Worm (Caenorhabditis elegans): ENCODE results near the gene Y26E6A.2.

DNA sequence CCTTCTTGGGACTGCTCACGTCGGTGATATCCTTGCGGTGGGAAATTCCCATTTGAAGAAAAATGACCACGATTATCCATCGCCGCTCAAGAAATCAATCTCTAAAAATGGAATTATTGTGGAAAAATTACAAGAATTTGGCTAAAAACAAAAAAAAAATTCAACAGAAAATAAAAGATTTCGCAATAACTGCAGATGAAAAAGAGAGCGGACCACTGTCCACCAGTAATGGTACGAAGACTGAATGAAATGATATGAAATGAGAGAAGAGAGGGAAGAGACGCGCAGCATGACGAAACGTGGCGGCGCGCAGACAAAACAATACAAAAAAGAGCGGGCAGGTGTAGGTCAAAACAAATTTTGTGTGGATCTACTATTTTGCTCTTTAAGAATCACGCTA is 15.3 kb upstream of the Y26E6A.2 start, which contains the start of gene meg-1:
- TF ChIP-seq cog-1 (tag; optimal IDR thresholded peaks at IDR 0.05) (no peak), ztf-23 (GFP tag; IDR thresholded peaks at IDR 0.05) (no peak), med-1 (GFP tag; optimal IDR thresholded peaks at IDR 0.05; ENCODE audit: insufficient read depth) (no peak), T22C8.4 (GFP tag; IDR thresholded peaks at IDR 0.05) (no peak), ztf-29 (GFP tag; IDR thresholded peaks at IDR 0.05) (no peak), flt-1 (GFP tag; IDR thresholded peaks at IDR 0.05) (no peak), klf-2 (GFP tag; conservative IDR thresholded peaks at IDR 0.05) (no peak), ref-1 (GFP tag; conservative IDR thresholded peaks at IDR 0.05) (no peak)

All from whole organism, midembryonic.